Worm (Caenorhabditis elegans): Measurements from ENCODE around the gene spas-1.

The spas-1 gene

DNA sequence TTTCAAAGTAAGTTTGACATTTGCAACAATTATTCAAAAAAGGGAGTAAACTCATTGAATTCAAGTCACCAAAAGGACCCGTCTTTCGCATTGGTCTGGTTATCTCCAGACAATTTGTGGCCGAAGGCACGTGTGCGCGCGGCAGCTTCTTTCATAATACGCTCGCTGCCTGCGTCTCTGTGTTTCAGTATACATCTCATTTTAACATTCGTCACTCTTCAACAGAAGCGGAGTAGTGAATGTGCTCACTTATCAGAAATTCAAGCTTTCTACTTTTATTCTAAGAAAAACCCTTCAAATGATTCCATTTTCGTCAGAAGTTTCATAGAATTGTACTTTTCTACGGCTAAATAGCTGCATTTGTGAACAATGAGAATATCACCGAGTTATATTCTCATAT is 47.0 kb upstream of the spas-1 start:
- TF ChIP-seq mab-5 (tag; optimal IDR thresholded peaks at IDR 0.05) = no peak
- TF ChIP-seq elt-3 (tag; optimal IDR thresholded peaks at IDR 0.05) = no peak
- TF ChIP-seq nhr-21 (tag; optimal IDR thresholded peaks at IDR 0.05) = peak; percentile 75
- no peak for TF ChIP-seq ceh-16 (tag; optimal IDR thresholded peaks at IDR 0.05)
- TF ChIP-seq dmd-4 (tag; optimal IDR thresholded peaks at IDR 0.05) = no peak
- no peak for TF ChIP-seq nhr-10 (tag; optimal IDR thresholded peaks at IDR 0.05)
- peak; percentile 34 for TF ChIP-seq nhr-6 (tag; optimal IDR thresholded peaks at IDR 0.05)
- no peak for TF ChIP-seq ceh-82 (tag; optimal IDR thresholded peaks at IDR 0.05)
- no peak for TF ChIP-seq nhr-77 (tag; optimal IDR thresholded peaks at IDR 0.05)
- peak; percentile 45 for TF ChIP-seq lin-13 (GFP tag; optimal IDR thresholded peaks at IDR 0.05)
- no peak for TF ChIP-seq mbf-1 (tag; optimal IDR thresholded peaks at IDR 0.05)
- no peak for TF ChIP-seq skn-1 (tag; optimal IDR thresholded peaks at IDR 0.05)
- no peak for TF ChIP-seq alr-1 (tag; optimal IDR thresholded peaks at IDR 0.05)
- no peak for TF ChIP-seq peb-1 (tag; optimal IDR thresholded peaks at IDR 0.05)
- TF ChIP-seq snpc-4 (tag; optimal IDR thresholded peaks at IDR 0.05) = no peak
- no peak for TF ChIP-seq aly-2 (tag; optimal IDR thresholded peaks at IDR 0.05)
- no peak for TF ChIP-seq gmeb-1 (tag; optimal IDR thresholded peaks at IDR 0.05)
- peak; percentile 75 for TF ChIP-seq unc-55 (GFP tag; optimal IDR thresholded peaks at IDR 0.05)
- peak; percentile 73 for TF ChIP-seq sma-9 (GFP tag; optimal IDR thresholded peaks at IDR 0.05)
- TF ChIP-seq sma-9 (tag; optimal IDR thresholded peaks at IDR 0.05) = no peak
- TF ChIP-seq nhr-237 (tag; optimal IDR thresholded peaks at IDR 0.05) = no peak
- TF ChIP-seq ztf-11 (tag; optimal IDR thresholded peaks at IDR 0.05) = no peak
- peak; percentile 62 for TF ChIP-seq nhr-129 (tag; optimal IDR thresholded peaks at IDR 0.05)
- no peak for TF ChIP-seq sma-3 (GFP tag; optimal IDR thresholded peaks at IDR 0.05)
- TF ChIP-seq blmp-1 (tag; optimal IDR thresholded peaks at IDR 0.05; ENCODE audit: insufficient read depth) = no peak
- no peak for TF ChIP-seq unc-39 (tag; optimal IDR thresholded peaks at IDR 0.05)
- TF ChIP-seq elt-1 (tag; optimal IDR thresholded peaks at IDR 0.05) = no peak
- TF ChIP-seq sem-4 (tag; optimal IDR thresholded peaks at IDR 0.05) = no peak
- TF ChIP-seq lin-39 (tag; optimal IDR thresholded peaks at IDR 0.05) = no peak
- peak; percentile 66 for TF ChIP-seq crh-2 (tag; optimal IDR thresholded peaks at IDR 0.05)
- TF ChIP-seq nhr-12 (tag; optimal IDR thresholded peaks at IDR 0.05) = no peak
- no peak for TF ChIP-seq nhr-23 (tag; optimal IDR thresholded peaks at IDR 0.05)
- no peak for TF ChIP-seq fos-1 (tag; optimal IDR thresholded peaks at IDR 0.05)
- peak; percentile 40 for TF ChIP-seq lin-11 (tag; optimal IDR thresholded peaks at IDR 0.05)
- TF ChIP-seq zag-1 (tag; optimal IDR thresholded peaks at IDR 0.05) = peak; percentile 56
- no peak for TF ChIP-seq ZK546.5 (tag; optimal IDR thresholded peaks at IDR 0.05)
- no peak for TF ChIP-seq ztf-1 (GFP tag; conservative IDR thresholded peaks at IDR 0.05)
- no peak for TF ChIP-seq ama-1 (optimal IDR thresholded peaks at IDR 0.05)
- no peak for TF ChIP-seq unc-62 (GFP tag; optimal IDR thresholded peaks at IDR 0.05)
- no peak for TF ChIP-seq F13H6.1 (tag; optimal IDR thresholded peaks at IDR 0.05)
- peak; percentile 88 to 89 for TF ChIP-seq mdl-1 (tag; optimal IDR thresholded peaks at IDR 0.05)
- TF ChIP-seq lsy-2 (tag; optimal IDR thresholded peaks at IDR 0.05) = peak in 1 of 2 experiments; percentile 76
- no peak for TF ChIP-seq nhr-11 (tag; optimal IDR thresholded peaks at IDR 0.05)
- no peak for TF ChIP-seq Y55F3AM.14 (GFP tag; optimal IDR thresholded peaks at IDR 0.05)
- TF ChIP-seq ztf-4 (tag; optimal IDR thresholded peaks at IDR 0.05) = no peak
- no peak for TF ChIP-seq R02D3.7 (tag; optimal IDR thresholded peaks at IDR 0.05)
- no peak for TF ChIP-seq egl-27 (tag; optimal IDR thresholded peaks at IDR 0.05)
- TF ChIP-seq C34F6.9 (tag; optimal IDR thresholded peaks at IDR 0.05) = peak; percentile 87
- TF ChIP-seq nhr-25 (tag; optimal IDR thresholded peaks at IDR 0.05) = no peak

- TF ChIP-seq unc-55 (GFP tag; optimal IDR thresholded peaks at IDR 0.05) = no peak
- TF ChIP-seq nhr-10 (tag; optimal IDR thresholded peaks at IDR 0.05) = no peak
- TF ChIP-seq sem-4 (tag; optimal IDR thresholded peaks at IDR 0.05) = no peak
- TF ChIP-seq unc-39 (tag; optimal IDR thresholded peaks at IDR 0.05) = no peak
- no peak for TF ChIP-seq ceh-16 (tag; optimal IDR thresholded peaks at IDR 0.05)
- TF ChIP-seq snpc-4 (tag; optimal IDR thresholded peaks at IDR 0.05) = no peak
- no peak for TF ChIP-seq mab-5 (tag; optimal IDR thresholded peaks at IDR 0.05)
- no peak for TF ChIP-seq unc-62 (GFP tag; optimal IDR thresholded peaks at IDR 0.05)
- TF ChIP-seq sma-9 (GFP tag; optimal IDR thresholded peaks at IDR 0.05) = no peak
- no peak for TF ChIP-seq sma-9 (tag; optimal IDR thresholded peaks at IDR 0.05)
Observed at ce11 chrV:9130766-9131165, 44.8 kb upstream of the spas-1 start, which contains the start of gene F21C10.19. Gene F21C10.19, plus strand, starts transcription at chrV:9131066.
